Worm (Caenorhabditis elegans) whole organism, late embryonic: ENCODE measurements around the gene dmsr-3.

ENCODE experiments used
- C38D4.7 ChIP-seq: fragments of 200-800 bp; sonication (Bioruptor generic); optimal IDR thresholded peaks from 2 replicates; lab custom pipeline; 2018; ENCODE audit warnings: mild to moderate bottlenecking, missing genetic modification characterization, moderate library complexity, missing compliant biosample characterization
- F13H6.1 ChIP-seq: sonication (generic microtip); optimal IDR thresholded peaks from 2 replicates; lab custom pipeline; 2016; ENCODE audit warnings: missing genetic modification characterization, missing compliant biosample characterization
- K02D7.2 ChIP-seq: sonication (generic microtip); optimal IDR thresholded peaks from 2 replicates; lab custom pipeline; 2017; ENCODE audit warnings: mild to moderate bottlenecking, missing genetic modification characterization, missing compliant biosample characterization
- Y22D7AL.16 ChIP-seq: sonication (generic microtip); optimal IDR thresholded peaks from 2 replicates; lab custom pipeline; 2016; ENCODE audit warnings: missing genetic modification characterization, missing compliant biosample characterization
- ama-1 ChIP-seq: fragments of 150-350 bp; optimal IDR thresholded peaks from 2 replicates; lab custom pipeline; 2014
- ceh-14 ChIP-seq: sonication (generic microtip); optimal IDR thresholded peaks from 2 replicates; lab custom pipeline; 2016; ENCODE audit warnings: missing genotype, missing genetic modification characterization, missing compliant biosample characterization
- ceh-22 ChIP-seq: sonication (generic microtip); optimal IDR thresholded peaks from 2 replicates; lab custom pipeline; 2017; ENCODE audit warnings: missing biosample characterization, missing genetic modification characterization
- ceh-24 ChIP-seq: sonication (generic microtip); optimal IDR thresholded peaks from 2 replicates; lab custom pipeline; 2016; ENCODE audit warnings: mild to moderate bottlenecking, missing genetic modification characterization, missing compliant biosample characterization
- ceh-30 ChIP-seq: fragments of 150-350 bp; optimal IDR thresholded peaks from 2 replicates; lab custom pipeline; 2014; ENCODE audit warnings: missing biosample characterization, missing genetic modification characterization
- ceh-34 ChIP-seq: sonication (generic microtip); optimal IDR thresholded peaks from 2 replicates; lab custom pipeline; 2016; ENCODE audit warnings: mild to moderate bottlenecking, missing genetic modification characterization, missing compliant biosample characterization
- ceh-48 ChIP-seq: sonication (generic microtip); optimal IDR thresholded peaks from 2 replicates; lab custom pipeline; 2016; ENCODE audit warnings: missing genetic modification characterization, inconsistent platforms, missing compliant biosample characterization
- ceh-6 ChIP-seq: fragments of 200-800 bp; sonication (Bioruptor generic); optimal IDR thresholded peaks from 2 replicates; lab custom pipeline; 2018; ENCODE audit warnings: mild to moderate bottlenecking, missing genetic modification characterization, missing compliant biosample characterization
- ceh-9 ChIP-seq: sonication (generic microtip); optimal IDR thresholded peaks from 2 replicates; lab custom pipeline; 2016; ENCODE audit warnings: mild to moderate bottlenecking, missing genetic modification characterization, inconsistent platforms, missing compliant biosample characterization
- dmd-4 ChIP-seq: sonication (generic microtip); optimal IDR thresholded peaks from 2 replicates; lab custom pipeline; 2016; ENCODE audit warnings: borderline replicate concordance, missing genetic modification characterization, missing compliant biosample characterization
- dve-1 ChIP-seq: sonication (generic microtip); optimal IDR thresholded peaks from 2 replicates; lab custom pipeline; 2017; ENCODE audit warnings: antibody characterized with exemption, mild to moderate bottlenecking, missing genetic modification characterization, missing compliant biosample characterization
- elt-2 ChIP-seq: sonication (generic microtip); optimal IDR thresholded peaks from 2 replicates; lab custom pipeline; 2016; ENCODE audit warnings: missing genetic modification reagents, missing genetic modification characterization, missing compliant biosample characterization
- ets-4 ChIP-seq: sonication (generic microtip); optimal IDR thresholded peaks from 2 replicates; lab custom pipeline; 2016; ENCODE audit warnings: missing genetic modification characterization, missing compliant biosample characterization
- hlh-30 ChIP-seq: sonication (generic microtip); optimal IDR thresholded peaks from 2 replicates; lab custom pipeline; 2017; ENCODE audit warnings: antibody characterized with exemption, missing genetic modification characterization, missing compliant biosample characterization; ENCODE audit not compliant: insufficient read depth
- hlh-6 ChIP-seq: sonication (generic microtip); optimal IDR thresholded peaks from 2 replicates; lab custom pipeline; 2016; ENCODE audit warnings: missing genotype, missing genetic modification characterization, missing compliant biosample characterization
- hlh-8 ChIP-seq: sonication (generic microtip); optimal IDR thresholded peaks from 2 replicates; lab custom pipeline; 2016; ENCODE audit warnings: missing genotype, missing genetic modification characterization, missing compliant biosample characterization
- lim-6 ChIP-seq: sonication (generic microtip); optimal IDR thresholded peaks from 2 replicates; lab custom pipeline; 2016; ENCODE audit warnings: missing genetic modification characterization, missing compliant biosample characterization
- mec-3 ChIP-seq: sonication (generic microtip); optimal IDR thresholded peaks from 2 replicates; lab custom pipeline; 2016; ENCODE audit warnings: borderline replicate concordance, missing genetic modification characterization, missing compliant biosample characterization
- nhr-232 ChIP-seq: sonication (generic microtip); optimal IDR thresholded peaks from 2 replicates; lab custom pipeline; 2016; ENCODE audit warnings: missing genetic modification characterization, missing compliant biosample characterization
- odd-2 ChIP-seq: sonication (generic microtip); optimal IDR thresholded peaks from 2 replicates; lab custom pipeline; 2017; ENCODE audit warnings: antibody characterized with exemption, mild to moderate bottlenecking, missing genetic modification characterization, missing compliant biosample characterization
- pag-3 ChIP-seq: sonication (generic microtip); optimal IDR thresholded peaks from 2 replicates; lab custom pipeline; 2016; ENCODE audit warnings: missing compliant biosample characterization, missing genetic modification characterization, borderline replicate concordance
- pax-1 ChIP-seq: fragments of 150-350 bp; optimal IDR thresholded peaks from 2 replicates; lab custom pipeline; 2014; ENCODE audit warnings: missing biosample characterization, missing genetic modification characterization
- pha-2 ChIP-seq: sonication (generic microtip); optimal IDR thresholded peaks from 2 replicates; lab custom pipeline; 2017; ENCODE audit warnings: mild to moderate bottlenecking, missing genetic modification characterization, missing compliant biosample characterization
- pha-4 ChIP-seq: fragments of 150-350 bp; optimal IDR thresholded peaks from 2 replicates; lab custom pipeline; 2018; ENCODE audit warnings: missing biosample characterization, missing genetic modification reagents, missing genetic modification characterization
- pqm-1 ChIP-seq: sonication (generic microtip); optimal IDR thresholded peaks from 2 replicates; lab custom pipeline; 2016; ENCODE audit warnings: missing genetic modification characterization, missing compliant biosample characterization
- pros-1 ChIP-seq: fragments of 150-350 bp; optimal IDR thresholded peaks from 2 replicates; lab custom pipeline; 2014; ENCODE audit warnings: missing biosample characterization, missing genetic modification reagents, missing genetic modification characterization
- rnt-1 ChIP-seq: sonication (generic microtip); optimal IDR thresholded peaks from 2 replicates; lab custom pipeline; 2016; ENCODE audit warnings: missing genetic modification characterization, missing compliant biosample characterization
- sox-2 ChIP-seq: fragments of 200-800 bp; sonication (Bioruptor generic); IDR thresholded peaks from 2 replicates; pipeline ENCODE4 v1.3.6; 2022; ENCODE audit warnings: missing genetic modification reagents, missing genetic modification characterization, missing compliant biosample characterization
- tbx-2 ChIP-seq: sonication (generic microtip); optimal IDR thresholded peaks from 2 replicates; lab custom pipeline; 2016; ENCODE audit warnings: missing genetic modification characterization, missing compliant biosample characterization
- tbx-7 ChIP-seq: sonication (generic microtip); optimal IDR thresholded peaks from 2 replicates; lab custom pipeline; 2016; ENCODE audit warnings: missing genotype, missing genetic modification characterization, missing compliant biosample characterization
- ttx-3 ChIP-seq: sonication (generic microtip); optimal IDR thresholded peaks from 2 replicates; lab custom pipeline; 2016; ENCODE audit warnings: missing genetic modification reagents, missing genetic modification characterization, missing compliant biosample characterization
- unc-3 ChIP-seq, 2 experiments: fragments of 200-800 bp in 1 of 2; sonication (Bioruptor generic) in 1 of 2; sonication (generic microtip) in 1 of 2; conservative IDR thresholded peaks in 1 of 2; optimal IDR thresholded peaks in 1 of 2; 2 replicates each; pipeline versions ENCODE4 v1.3.6 to Lab custom; 2016 to 2022; ENCODE audit warnings: missing compliant biosample characterization in 2 of 2, missing genetic modification characterization in 2 of 2, missing genetic modification reagents in 1 of 2
- unc-42 ChIP-seq: sonication (generic microtip); optimal IDR thresholded peaks from 2 replicates; lab custom pipeline; 2016; ENCODE audit warnings: missing genotype, missing genetic modification characterization, missing compliant biosample characterization
- unc-55 ChIP-seq: sonication (generic microtip); optimal IDR thresholded peaks from 2 replicates; lab custom pipeline; 2017; ENCODE audit warnings: missing biosample characterization, missing genetic modification reagents, missing genetic modification characterization
- zip-5 ChIP-seq: sonication (generic microtip); optimal IDR thresholded peaks from 2 replicates; lab custom pipeline; 2016; ENCODE audit warnings: missing genetic modification characterization, missing compliant biosample characterization

The dmsr-3 gene

ce11 chrII:13356092-13356491 is at the start of gene dmsr-3:
dmsr-3 (minus strand) TSS chrII:13356192.
- TF ChIP-seq ceh-22 (tag; lab: Kevin White, UChicago) (no peak), ceh-6 (no peak), ceh-14 (tag; lab: Kevin White, UChicago) (no peak), ceh-48 (tag; lab: Kevin White, UChicago) (no peak), sox-2 (GFP tag; lab: Robert Waterston, UW) (no peak), unc-42 (tag; lab: Kevin White, UChicago) (no peak), C38D4.7 (no peak), tbx-7 (no peak), unc-3 (GFP tag; conservative IDR thresholded peaks at IDR 0.05; lab: Robert Waterston, UW) (no peak), unc-3 (tag; optimal IDR thresholded peaks at IDR 0.05; lab: Kevin White, UChicago) (no peak), lim-6 (no peak), ttx-3 (no peak), ceh-9 (tag; lab: Kevin White, UChicago) (no peak), F13H6.1 (tag; lab: Kevin White, UChicago) (no peak), odd-2 (tag; lab: Kevin White, UChicago) (no peak), pha-4 (tag; lab: Kevin White, UChicago) (no peak), ceh-34 (tag; lab: Kevin White, UChicago) (no peak), ama-1 (lab: Kevin White, UChicago) (no peak), tbx-2 (tag; lab: Kevin White, UChicago) (no peak), hlh-6 (no peak)

- TF ChIP-seq hlh-30: no peak
- no peak for TF ChIP-seq pax-1 (tag; lab: Kevin White, UChicago)
- no peak for TF ChIP-seq ceh-9 (tag; lab: Kevin White, UChicago)
- no peak for TF ChIP-seq ceh-30 (tag; lab: Kevin White, UChicago)
- no peak for TF ChIP-seq hlh-6
- TF ChIP-seq rnt-1: no peak
- TF ChIP-seq ets-4 (tag; lab: Kevin White, UChicago): no peak
- TF ChIP-seq Y22D7AL.16 (tag; lab: Kevin White, UChicago): no peak
- TF ChIP-seq dve-1 (tag; lab: Kevin White, UChicago): no peak
- no peak for TF ChIP-seq ceh-24 (tag; lab: Kevin White, UChicago)
- no peak for TF ChIP-seq dmd-4
- no peak for TF ChIP-seq pag-3 (tag; lab: Kevin White, UChicago)
- TF ChIP-seq, all 69 proteins: peak for 0
Measured at ce11 chrII:13402680-13403079, 46.7 kb upstream of the dmsr-3 start, which contains the start of gene pinn-4. pinn-4 (plus strand) TSS chrII:13402980.

ce11 chrII:13401549-13401948 is 45.6 kb upstream of the dmsr-3 start:
- no peak for TF ChIP-seq dve-1 (tag; lab: Kevin White, UChicago)
- TF ChIP-seq zip-5 (tag; lab: Kevin White, UChicago): no peak
- no peak for TF ChIP-seq elt-2
- TF ChIP-seq pros-1: no peak
- no peak for TF ChIP-seq unc-55 (GFP tag; lab: Kevin White, UChicago)
- TF ChIP-seq odd-2 (tag; lab: Kevin White, UChicago): no peak
- no peak for TF ChIP-seq pqm-1 (tag; lab: Kevin White, UChicago)
- TF ChIP-seq K02D7.2 (tag; lab: Kevin White, UChicago): no peak
- TF ChIP-seq ceh-30 (tag; lab: Kevin White, UChicago): no peak
- no peak for TF ChIP-seq ttx-3
- TF ChIP-seq hlh-8 (tag; lab: Kevin White, UChicago): no peak
- no peak for TF ChIP-seq pha-2 (tag; lab: Kevin White, UChicago)
- TF ChIP-seq nhr-232 (tag; lab: Kevin White, UChicago): no peak
- no peak for TF ChIP-seq mec-3
- no peak for TF ChIP-seq ceh-48 (tag; lab: Kevin White, UChicago)
- TF ChIP-seq pag-3 (tag; lab: Kevin White, UChicago): no peak
- TF ChIP-seq hlh-6: no peak
- TF ChIP-seq dmd-4: no peak
- TF ChIP-seq, all 69 proteins: peak for 0
